Fruit fly (Drosophila melanogaster) whole organism, embryonic: Measurements from ENCODE around the gene mthl12.

Experiments
- Bteb2 ChIP-seq: fragments of 200-800 bp; sonication (Bioruptor generic); optimal IDR thresholded peaks from 2 replicates; lab custom pipeline; 2016; ENCODE audit warnings: missing biosample characterization, missing genetic modification characterization
- CG10147 ChIP-seq: fragments of 200-800 bp; sonication (Bioruptor generic); optimal IDR thresholded peaks from 2 replicates; lab custom pipeline; 2019; ENCODE audit warnings: missing biosample characterization, mild to moderate bottlenecking, missing genetic modification characterization, moderate library complexity
- CG11723 ChIP-seq: fragments of 200-800 bp; sonication (Bioruptor generic); optimal IDR thresholded peaks from 2 replicates; lab custom pipeline; 2017; ENCODE audit warnings: missing biosample characterization, mild to moderate bottlenecking, missing genetic modification characterization
- CG12391 ChIP-seq: fragments of 200-800 bp; sonication (Bioruptor generic); optimal IDR thresholded peaks from 3 replicates; lab custom pipeline; 2018; ENCODE audit warnings: missing biosample characterization, mild to moderate bottlenecking, missing genetic modification characterization, moderate library complexity
- CG12942 ChIP-seq: fragments of 200-800 bp; sonication (Bioruptor generic); optimal IDR thresholded peaks from 3 replicates; lab custom pipeline; 2016; ENCODE audit warnings: missing biosample characterization, missing genetic modification characterization
- CG14965 ChIP-seq: fragments of 200-800 bp; sonication (Bioruptor generic); optimal IDR thresholded peaks from 2 replicates; lab custom pipeline; 2016; ENCODE audit warnings: missing biosample characterization, missing genetic modification characterization, borderline replicate concordance
- CG15011 ChIP-seq: fragments of 200-800 bp; sonication (Bioruptor generic); optimal IDR thresholded peaks from 3 replicates; lab custom pipeline; 2018; ENCODE audit warnings: missing biosample characterization, mild to moderate bottlenecking, missing genetic modification characterization
- CG1602 ChIP-seq: fragments of 200-800 bp; sonication (Bioruptor generic); optimal IDR thresholded peaks from 3 replicates; lab custom pipeline; 2016; ENCODE audit warnings: missing biosample characterization, missing genetic modification characterization
- CG1647 ChIP-seq: fragments of 200-800 bp; sonication (Bioruptor generic); optimal IDR thresholded peaks from 3 replicates; lab custom pipeline; 2016; ENCODE audit warnings: missing biosample characterization, missing genetic modification characterization
- CG16779 ChIP-seq: fragments of 200-800 bp; sonication (Bioruptor generic); IDR thresholded peaks from 2 replicates; pipeline ENCODE4 v1.3.6; 2022; ENCODE audit warnings: missing biosample characterization, missing genetic modification characterization
- CG17328 ChIP-seq: fragments of 200-800 bp; sonication (Bioruptor generic); IDR thresholded peaks from 2 replicates; pipeline ENCODE4 v1.3.6; 2022; ENCODE audit warnings: missing biosample characterization, missing genetic modification characterization
- CG2116 ChIP-seq: fragments of 200-800 bp; sonication (Bioruptor generic); optimal IDR thresholded peaks from 3 replicates; lab custom pipeline; 2018; ENCODE audit warnings: missing biosample characterization, mild to moderate bottlenecking, missing genetic modification characterization
- CG2199 ChIP-seq: fragments of 200-800 bp; sonication (Bioruptor generic); IDR thresholded peaks from 3 replicates; pipeline ENCODE4 v1.3.6; 2022; ENCODE audit warnings: missing biosample characterization, missing genetic modification characterization
- CG30403 ChIP-seq: fragments of 200-800 bp; sonication (Bioruptor generic); optimal IDR thresholded peaks from 3 replicates; lab custom pipeline; 2016; ENCODE audit warnings: missing biosample characterization, missing genetic modification characterization
- CG30431 ChIP-seq: fragments of 200-800 bp; sonication (Bioruptor generic); optimal IDR thresholded peaks from 2 replicates; lab custom pipeline; 2017; ENCODE audit warnings: missing biosample characterization, missing genetic modification characterization
- CG32772 ChIP-seq: fragments of 200-800 bp; sonication (Bioruptor generic); IDR thresholded peaks from 2 replicates; pipeline ENCODE4 v1.3.6; 2022; ENCODE audit warnings: missing biosample characterization, missing genetic modification characterization
- CG34376 ChIP-seq: fragments of 200-800 bp; sonication (Bioruptor generic); optimal IDR thresholded peaks from 2 replicates; lab custom pipeline; 2018; ENCODE audit warnings: missing biosample characterization, mild to moderate bottlenecking, missing genetic modification characterization
- CG42726 ChIP-seq: fragments of 200-800 bp; sonication (Bioruptor generic); IDR thresholded peaks from 2 replicates; pipeline ENCODE4 v1.3.6; 2022; ENCODE audit warnings: missing biosample characterization, missing genetic modification characterization; ENCODE audit not compliant: partially characterized antibody
- CG4404 ChIP-seq: fragments of 200-800 bp; sonication (Bioruptor generic); IDR thresholded peaks from 2 replicates; pipeline ENCODE4 v1.3.6; 2022; ENCODE audit warnings: missing biosample characterization, missing genetic modification characterization
- CG6654 ChIP-seq: fragments of 200-800 bp; sonication (Bioruptor generic); optimal IDR thresholded peaks from 2 replicates; lab custom pipeline; 2017; ENCODE audit warnings: missing biosample characterization, mild to moderate bottlenecking, missing genetic modification characterization
- GATAe ChIP-seq: fragments of 200-800 bp; sonication (Bioruptor generic); conservative IDR thresholded peaks from 2 replicates; pipeline ENCODE4 v1.3.6; 2022; ENCODE audit warnings: missing biosample characterization, missing genetic modification characterization
- H15 ChIP-seq: fragments of 200-800 bp; sonication (Bioruptor generic); IDR thresholded peaks from 3 replicates; pipeline ENCODE4 v1.3.6; 2022; ENCODE audit warnings: missing biosample characterization, missing genetic modification characterization
- H2.0 ChIP-seq: fragments of 200-800 bp; sonication (Bioruptor generic); IDR thresholded peaks from 2 replicates; pipeline ENCODE4 v1.3.6; 2022; ENCODE audit warnings: missing biosample characterization, missing genetic modification characterization
- HmgD ChIP-seq: fragments of 200-800 bp; sonication (Bioruptor generic); optimal IDR thresholded peaks from 3 replicates; lab custom pipeline; 2016; ENCODE audit warnings: missing biosample characterization, missing genetic modification characterization
- Hr51 ChIP-seq, 2 experiments: fragments of 200-800 bp; sonication (Bioruptor generic); optimal IDR thresholded peaks; 2 replicates in 1 of 2; 3 replicates in 1 of 2; lab custom pipeline; 2016 to 2018; ENCODE audit warnings: missing biosample characterization in 2 of 2, missing genetic modification characterization in 2 of 2, mild to moderate bottlenecking in 1 of 2, moderate library complexity in 1 of 2
- Jarid2 ChIP-seq: fragments of 200-800 bp; sonication (Bioruptor generic); optimal IDR thresholded peaks from 3 replicates; lab custom pipeline; 2017; ENCODE audit warnings: mild to moderate bottlenecking, missing biosample characterization, missing genetic modification reagents, missing genetic modification characterization
- Lpt ChIP-seq: fragments of >200 bp; optimal IDR thresholded peaks from 2 replicates; lab custom pipeline; 2018; ENCODE audit warnings: missing biosample characterization, missing genetic modification characterization
- Meics ChIP-seq: fragments of 200-800 bp; sonication (Bioruptor generic); optimal IDR thresholded peaks from 2 replicates; lab custom pipeline; 2017; ENCODE audit warnings: missing biosample characterization, mild to moderate bottlenecking, missing genetic modification characterization
- Optix ChIP-seq: fragments of 200-800 bp; sonication (Bioruptor generic); IDR thresholded peaks from 3 replicates; pipeline ENCODE4 v1.3.6; 2022; ENCODE audit warnings: missing biosample characterization, missing genetic modification characterization
- Poxn ChIP-seq: fragments of 200-800 bp; sonication (Bioruptor generic); IDR thresholded peaks from 2 replicates; pipeline ENCODE4 v1.3.6; 2022; ENCODE audit warnings: missing biosample characterization, missing genetic modification characterization
- Ptx1 ChIP-seq: fragments of 200-800 bp; sonication (Bioruptor generic); IDR thresholded peaks from 2 replicates; pipeline ENCODE4 v1.3.6; 2022; ENCODE audit warnings: missing biosample characterization, missing genetic modification characterization
- Scr ChIP-seq: fragments of 200-800 bp; sonication (Bioruptor generic); IDR thresholded peaks from 2 replicates; pipeline ENCODE4 v1.3.6; 2022; ENCODE audit warnings: missing biosample characterization, missing genetic modification characterization; ENCODE audit not compliant: partially characterized antibody
- Sox100B ChIP-seq: fragments of 200-800 bp; sonication (Bioruptor generic); optimal IDR thresholded peaks from 3 replicates; lab custom pipeline; 2018; ENCODE audit warnings: missing biosample characterization, mild to moderate bottlenecking, missing genetic modification characterization
- aop ChIP-seq: fragments of 200-800 bp; sonication (Bioruptor generic); IDR thresholded peaks from 2 replicates; pipeline ENCODE4 v1.3.6; 2022; ENCODE audit warnings: missing biosample characterization, missing genetic modification characterization
- ash1 ChIP-seq: fragments of 200-800 bp; sonication (Bioruptor generic); optimal IDR thresholded peaks from 2 replicates; lab custom pipeline; 2018; ENCODE audit warnings: missing biosample characterization, mild to moderate bottlenecking, missing genetic modification characterization
- bab2 ChIP-seq: fragments of 200-800 bp; sonication (Bioruptor generic); optimal IDR thresholded peaks from 2 replicates; lab custom pipeline; 2016; ENCODE audit warnings: missing biosample characterization, missing genetic modification characterization
- bbx ChIP-seq: fragments of 200-800 bp; sonication (Bioruptor generic); IDR thresholded peaks from 2 replicates; pipeline ENCODE4 v1.3.6; 2022; ENCODE audit warnings: missing biosample characterization, missing genetic modification characterization; ENCODE audit not compliant: partially characterized antibody
- bigmax ChIP-seq: fragments of 200-800 bp; sonication (Bioruptor generic); optimal IDR thresholded peaks from 2 replicates; lab custom pipeline; 2018; ENCODE audit warnings: missing biosample characterization, mild to moderate bottlenecking, missing genetic modification characterization
- cato ChIP-seq: fragments of 200-800 bp; sonication (Bioruptor generic); optimal IDR thresholded peaks from 2 replicates; lab custom pipeline; 2016; ENCODE audit warnings: missing biosample characterization, missing genetic modification characterization, borderline replicate concordance
- ems ChIP-seq: fragments of 200-800 bp; sonication (Bioruptor generic); optimal IDR thresholded peaks from 3 replicates; lab custom pipeline; 2016; ENCODE audit warnings: missing biosample characterization, missing genetic modification characterization
- fd102C ChIP-seq: fragments of 200-800 bp; sonication (Bioruptor generic); optimal IDR thresholded peaks from 2 replicates; lab custom pipeline; 2018; ENCODE audit warnings: missing biosample characterization, mild to moderate bottlenecking, missing genetic modification characterization, moderate library complexity
- gsb-n ChIP-seq: fragments of 200-800 bp; sonication (Bioruptor generic); optimal IDR thresholded peaks from 3 replicates; lab custom pipeline; 2018; ENCODE audit warnings: missing biosample characterization, mild to moderate bottlenecking, missing genetic modification characterization
- kay ChIP-seq: fragments of 200-800 bp; sonication (Bioruptor generic); optimal IDR thresholded peaks from 2 replicates; lab custom pipeline; 2016; ENCODE audit warnings: missing biosample characterization, missing genetic modification characterization
- klu ChIP-seq: fragments of 200-800 bp; sonication (Bioruptor generic); IDR thresholded peaks from 2 replicates; pipeline ENCODE4 v1.3.6; 2022; ENCODE audit warnings: missing biosample characterization, missing genetic modification characterization
- luna ChIP-seq: fragments of 200-800 bp; sonication (Bioruptor generic); optimal IDR thresholded peaks from 2 replicates; lab custom pipeline; 2016; ENCODE audit warnings: missing biosample characterization, missing genetic modification characterization
- odd ChIP-seq: fragments of 200-800 bp; sonication (Bioruptor generic); optimal IDR thresholded peaks from 2 replicates; lab custom pipeline; 2017; ENCODE audit warnings: missing biosample characterization, mild to moderate bottlenecking, missing genetic modification characterization
- psq ChIP-seq: fragments of 200-800 bp; sonication (Bioruptor generic); optimal IDR thresholded peaks from 2 replicates; lab custom pipeline; 2017; ENCODE audit warnings: missing biosample characterization, missing genetic modification characterization
- ro ChIP-seq: fragments of 200-800 bp; sonication (Bioruptor generic); IDR thresholded peaks from 2 replicates; pipeline ENCODE4 v1.3.6; 2022; ENCODE audit warnings: missing biosample characterization, missing genetic modification characterization
- salm ChIP-seq: fragments of 200-800 bp; sonication (Bioruptor generic); optimal IDR thresholded peaks from 2 replicates; lab custom pipeline; 2018; ENCODE audit warnings: missing biosample characterization, mild to moderate bottlenecking, missing genetic modification characterization
- sens-2 ChIP-seq: fragments of 200-800 bp; sonication (Bioruptor generic); IDR thresholded peaks from 2 replicates; pipeline ENCODE4 v1.3.6; 2022; ENCODE audit warnings: missing biosample characterization, missing genetic modification characterization
- sqz ChIP-seq: fragments of 200-800 bp; sonication (Bioruptor generic); optimal IDR thresholded peaks from 3 replicates; lab custom pipeline; 2018; ENCODE audit warnings: missing biosample characterization, mild to moderate bottlenecking, missing genetic modification characterization
- stc ChIP-seq: fragments of 200-800 bp; sonication (Bioruptor generic); IDR thresholded peaks from 2 replicates; pipeline ENCODE4 v1.3.6; 2022; ENCODE audit warnings: missing biosample characterization, missing genetic modification characterization

mthl12 gene

dm6 chr3R:13305318-13305899 is 48.1 kb upstream of the mthl12 start (continued):
- TF ChIP-seq bbx (GFP tag; lab: Robert Waterston, UW) (no peak), CG15011 (GFP tag; lab: Kevin White, UChicago) (no peak), Lpt (GFP tag; lab: Kevin White, UChicago) (no peak), CG11723 (GFP tag; lab: Kevin White, UChicago) (no peak), CG2116 (GFP tag; lab: Kevin White, UChicago) (no peak), CG32772 (GFP tag; lab: Robert Waterston, UW) (no peak), kay (no peak), bab2 (no peak), Poxn (GFP tag; lab: Robert Waterston, UW) (no peak), gsb-n (tag; lab: Kevin White, UChicago) (peak; percentile 73), Meics (no peak), CG42726 (GFP tag; lab: Robert Waterston, UW) (no peak), CG30431 (GFP tag; lab: Kevin White, UChicago) (no peak), CG12942 (GFP tag; lab: Kevin White, UChicago) (no peak), ash1 (no peak), CG16779 (GFP tag; lab: Robert Waterston, UW) (no peak), aop (no peak), stc (GFP tag; lab: Robert Waterston, UW) (no peak), Scr (GFP tag; lab: Robert Waterston, UW) (no peak), Optix (GFP tag; lab: Robert Waterston, UW) (no peak), CG17328 (GFP tag; lab: Robert Waterston, UW) (no peak), CG34376 (GFP tag; lab: Kevin White, UChicago) (no peak), ems (no peak), GATAe (no peak), Bteb2 (GFP tag; lab: Kevin White, UChicago) (no peak), CG12391 (tag; lab: Kevin White, UChicago) (peak; percentile 66), luna (GFP tag; lab: Kevin White, UChicago) (no peak), psq (GFP tag; lab: Kevin White, UChicago) (no peak), Hr51 (GFP tag; optimal IDR thresholded peaks at IDR 0.05; lab: Kevin White, UChicago) (no peak), CG6654 (GFP tag; lab: Kevin White, UChicago) (peak; percentile 35), H2.0 (GFP tag; lab: Robert Waterston, UW) (no peak), CG2199 (GFP tag; lab: Robert Waterston, UW) (no peak), CG10147 (peak; percentile 14), CG1602 (GFP tag; lab: Kevin White, UChicago) (peak; percentile 30), Sox100B (GFP tag; lab: Kevin White, UChicago) (peak; percentile 70), CG1647 (GFP tag; lab: Kevin White, UChicago) (no peak), bigmax (GFP tag; lab: Kevin White, UChicago) (no peak), fd102C (GFP tag; lab: Kevin White, UChicago) (no peak), cato (GFP tag; lab: Kevin White, UChicago) (no peak), ro (GFP tag; lab: Robert Waterston, UW) (no peak), Jarid2 (GFP tag; lab: Kevin White, UChicago) (no peak), CG4404 (GFP tag; lab: Robert Waterston, UW) (no peak), Ptx1 (GFP tag; lab: Robert Waterston, UW) (no peak), H15 (no peak), CG30403 (GFP tag; lab: Kevin White, UChicago) (peak; percentile 48), odd (GFP tag; lab: Kevin White, UChicago) (no peak), sens-2 (GFP tag; lab: Robert Waterston, UW) (no peak), salm (tag; lab: Kevin White, UChicago) (no peak), klu (GFP tag; lab: Robert Waterston, UW) (no peak), CG14965 (GFP tag; lab: Kevin White, UChicago) (no peak), HmgD (no peak), sqz (GFP tag; lab: Kevin White, UChicago) (peak; percentile 38)
